Fruit fly (Drosophila melanogaster) whole organism, embryonic: Measurements from ENCODE around the gene scyl.

Source experiments
- Atf-2 ChIP-seq: fragments of 200-800 bp; sonication (Bioruptor generic); optimal IDR thresholded peaks from 2 replicates; lab custom pipeline; 2016; ENCODE audit warnings: missing biosample characterization, missing genetic modification characterization
- C15 ChIP-seq: fragments of 200-800 bp; sonication (Bioruptor generic); IDR thresholded peaks from 3 replicates; pipeline ENCODE4 v1.3.6; 2022; ENCODE audit warnings: missing biosample characterization, missing genetic modification characterization
- CG1024 ChIP-seq: fragments of 200-800 bp; sonication (Bioruptor generic); IDR thresholded peaks from 2 replicates; pipeline ENCODE4 v1.3.6; 2022; ENCODE audit warnings: missing biosample characterization, missing genetic modification characterization
- CG11398 ChIP-seq: fragments of 200-800 bp; sonication (Bioruptor generic); optimal IDR thresholded peaks from 2 replicates; lab custom pipeline; 2016; ENCODE audit warnings: missing biosample characterization, missing genetic modification characterization
- CG12219 ChIP-seq: fragments of 200-800 bp; sonication (Bioruptor generic); optimal IDR thresholded peaks from 3 replicates; lab custom pipeline; 2018; ENCODE audit warnings: missing biosample characterization, mild to moderate bottlenecking, missing genetic modification characterization
- CG12942 ChIP-seq: fragments of 200-800 bp; sonication (Bioruptor generic); optimal IDR thresholded peaks from 3 replicates; lab custom pipeline; 2016; ENCODE audit warnings: missing biosample characterization, missing genetic modification characterization
- CG13894 ChIP-seq: fragments of 200-800 bp; sonication (Bioruptor generic); optimal IDR thresholded peaks from 3 replicates; lab custom pipeline; 2018; ENCODE audit warnings: missing biosample characterization, mild to moderate bottlenecking, missing genetic modification characterization, moderate library complexity
- CG14050 ChIP-seq: fragments of 200-800 bp; sonication (Bioruptor generic); IDR thresholded peaks from 3 replicates; pipeline ENCODE4 v1.3.6; 2022; ENCODE audit warnings: missing biosample characterization, missing genetic modification characterization
- CG15514 ChIP-seq: fragments of 200-800 bp; sonication (Bioruptor generic); optimal IDR thresholded peaks from 3 replicates; lab custom pipeline; 2017; ENCODE audit warnings: missing biosample characterization, missing genetic modification characterization, mild to moderate bottlenecking, moderate library complexity, missing genetic modification reagents
- CG17612 ChIP-seq: fragments of 200-800 bp; sonication (Bioruptor generic); IDR thresholded peaks from 2 replicates; pipeline ENCODE4 v1.3.6; 2022; ENCODE audit warnings: missing biosample characterization, missing genetic modification characterization
- CG2129 ChIP-seq: fragments of 200-800 bp; sonication (Bioruptor generic); IDR thresholded peaks from 2 replicates; pipeline ENCODE4 v1.3.6; 2022; ENCODE audit warnings: missing biosample characterization, missing genetic modification characterization; ENCODE audit not compliant: partially characterized antibody
- CG32532 ChIP-seq: fragments of 200-800 bp; sonication (Bioruptor generic); IDR thresholded peaks from 2 replicates; pipeline ENCODE4 v1.3.6; 2022; ENCODE audit warnings: missing biosample characterization, missing genetic modification characterization
- CG42726 ChIP-seq: fragments of 200-800 bp; sonication (Bioruptor generic); IDR thresholded peaks from 2 replicates; pipeline ENCODE4 v1.3.6; 2022; ENCODE audit warnings: missing biosample characterization, missing genetic modification characterization; ENCODE audit not compliant: partially characterized antibody
- CG4424 ChIP-seq: fragments of 200-800 bp; sonication (Bioruptor generic); optimal IDR thresholded peaks from 3 replicates; lab custom pipeline; 2016; ENCODE audit warnings: missing biosample characterization, missing genetic modification characterization
- CG6175 ChIP-seq: fragments of 200-800 bp; sonication (Bioruptor generic); IDR thresholded peaks from 3 replicates; pipeline ENCODE4 v1.3.6; 2022; ENCODE audit warnings: missing biosample characterization, missing genetic modification characterization
- CG7745 ChIP-seq: fragments of 200-800 bp; sonication (Bioruptor generic); optimal IDR thresholded peaks from 2 replicates; lab custom pipeline; 2018; ENCODE audit warnings: missing biosample characterization, mild to moderate bottlenecking, missing genetic modification characterization, moderate library complexity
- Camta ChIP-seq: fragments of 200-800 bp; sonication (Bioruptor generic); optimal IDR thresholded peaks from 2 replicates; lab custom pipeline; 2016; ENCODE audit warnings: missing biosample characterization, missing genetic modification characterization
- D19B ChIP-seq: fragments of 200-800 bp; sonication (Bioruptor generic); optimal IDR thresholded peaks from 2 replicates; lab custom pipeline; 2017; ENCODE audit warnings: missing biosample characterization, mild to moderate bottlenecking, missing genetic modification characterization
- Dad ChIP-seq: fragments of 200-800 bp; sonication (Bioruptor generic); optimal IDR thresholded peaks from 3 replicates; lab custom pipeline; 2016; ENCODE audit warnings: missing biosample characterization, missing genetic modification characterization
- Doc2 ChIP-seq: fragments of 200-800 bp; sonication (Bioruptor generic); IDR thresholded peaks from 2 replicates; pipeline ENCODE4 v1.3.6; 2022; ENCODE audit warnings: missing biosample characterization, missing genetic modification characterization
- Eip74EF ChIP-seq, 2 experiments: fragments of 200-800 bp in 1 of 2; fragments of >200 bp in 1 of 2; sonication (Bioruptor generic) in 1 of 2; optimal IDR thresholded peaks; 2 replicates each; lab custom pipeline; 2017 to 2019; ENCODE audit warnings: missing biosample characterization in 2 of 2, missing genetic modification characterization in 2 of 2, mild to moderate bottlenecking in 1 of 2, moderate library complexity in 1 of 2
- Elba2 ChIP-seq: fragments of 200-800 bp; sonication (Bioruptor generic); optimal IDR thresholded peaks from 3 replicates; lab custom pipeline; 2016; ENCODE audit warnings: missing biosample characterization, missing genetic modification characterization
- Fer2 ChIP-seq: fragments of 200-800 bp; sonication (Bioruptor generic); optimal IDR thresholded peaks from 2 replicates; lab custom pipeline; 2018; ENCODE audit warnings: missing biosample characterization, mild to moderate bottlenecking, missing genetic modification characterization, moderate library complexity
- Gsc ChIP-seq: fragments of 200-800 bp; sonication (Bioruptor generic); IDR thresholded peaks from 2 replicates; pipeline ENCODE4 v1.3.6; 2022; ENCODE audit warnings: missing biosample characterization, missing genetic modification characterization
- HLH54F ChIP-seq: fragments of 200-800 bp; sonication (Bioruptor generic); optimal IDR thresholded peaks from 3 replicates; lab custom pipeline; 2016; ENCODE audit warnings: missing biosample characterization, missing genetic modification characterization
- HLHmδ ChIP-seq: fragments of 200-800 bp; sonication (Bioruptor generic); optimal IDR thresholded peaks from 2 replicates; lab custom pipeline; 2018; ENCODE audit warnings: missing biosample characterization, mild to moderate bottlenecking, missing genetic modification characterization, moderate library complexity
- Hr78 ChIP-seq, 2 experiments: fragments of 200-800 bp in 1 of 2; fragments of >200 bp in 1 of 2; sonication (Bioruptor generic) in 1 of 2; optimal IDR thresholded peaks; 2 replicates each; lab custom pipeline; 2017 to 2019; ENCODE audit warnings: missing biosample characterization in 2 of 2, missing genetic modification characterization in 2 of 2, mild to moderate bottlenecking in 1 of 2, moderate library complexity in 1 of 2
- MBD-R2 ChIP-seq: fragments of 200-800 bp; sonication (Bioruptor generic); IDR thresholded peaks from 2 replicates; pipeline ENCODE4 v1.3.6; 2022; ENCODE audit warnings: missing biosample characterization, missing genetic modification characterization
- Rx ChIP-seq: fragments of 200-800 bp; sonication (Bioruptor generic); IDR thresholded peaks from 2 replicates; pipeline ENCODE4 v1.3.6; 2022; ENCODE audit warnings: missing biosample characterization, missing genetic modification characterization
- Taf1 ChIP-seq: fragments of 200-800 bp; sonication (Bioruptor generic); IDR thresholded peaks from 2 replicates; pipeline ENCODE4 v1.3.6; 2022; ENCODE audit warnings: missing biosample characterization, missing genetic modification characterization
- al ChIP-seq: fragments of 200-800 bp; sonication (Bioruptor generic); IDR thresholded peaks from 2 replicates; pipeline ENCODE4 v1.3.6; 2022; ENCODE audit warnings: missing biosample characterization, missing genetic modification characterization
- cg ChIP-seq: fragments of 200-800 bp; sonication (Bioruptor generic); optimal IDR thresholded peaks from 3 replicates; lab custom pipeline; 2019; ENCODE audit warnings: missing biosample characterization, mild to moderate bottlenecking, missing genetic modification characterization, moderate library complexity
- crol ChIP-seq: fragments of 200-800 bp; sonication (Bioruptor generic); IDR thresholded peaks from 2 replicates; pipeline ENCODE4 v1.3.6; 2022; ENCODE audit warnings: missing biosample characterization, missing genetic modification characterization
- dimm ChIP-seq: fragments of 200-800 bp; sonication (Bioruptor generic); IDR thresholded peaks from 2 replicates; pipeline ENCODE4 v1.3.6; 2022; ENCODE audit warnings: missing biosample characterization, missing genetic modification characterization
- gfzf ChIP-seq: fragments of 200-800 bp; sonication (Bioruptor generic); optimal IDR thresholded peaks from 2 replicates; lab custom pipeline; 2016; ENCODE audit warnings: missing biosample characterization, mild to moderate bottlenecking, missing genetic modification characterization, moderate library complexity
- hkb ChIP-seq, 2 experiments: fragments of 200-800 bp in 1 of 2; fragments of >200 bp in 1 of 2; sonication (Bioruptor generic) in 1 of 2; IDR thresholded peaks in 1 of 2; optimal IDR thresholded peaks in 1 of 2; 2 replicates each; pipeline versions ENCODE4 v1.3.6 to Lab custom; 2017 to 2022; ENCODE audit warnings: missing biosample characterization in 1 of 2, missing genetic modification characterization in 1 of 2
- jumu ChIP-seq: fragments of 200-800 bp; sonication (Bioruptor generic); optimal IDR thresholded peaks from 3 replicates; lab custom pipeline; 2016; ENCODE audit warnings: missing biosample characterization, missing genetic modification characterization
- maf-S ChIP-seq: fragments of 200-800 bp; sonication (Bioruptor generic); optimal IDR thresholded peaks from 2 replicates; lab custom pipeline; 2016; ENCODE audit warnings: missing biosample characterization, missing genetic modification characterization
- nerfin-1 ChIP-seq: fragments of 200-800 bp; sonication (Bioruptor generic); optimal IDR thresholded peaks from 3 replicates; lab custom pipeline; 2019; ENCODE audit warnings: missing biosample characterization, mild to moderate bottlenecking, missing genetic modification characterization, moderate library complexity
- pita ChIP-seq: fragments of 200-800 bp; sonication (Bioruptor generic); optimal IDR thresholded peaks from 2 replicates; lab custom pipeline; 2017; ENCODE audit warnings: missing biosample characterization, mild to moderate bottlenecking, missing genetic modification characterization
- prd ChIP-seq, 3 experiments: fragments of >200 bp in 2 of 3; fragments of 200-800 bp in 1 of 3; sonication (Bioruptor generic) in 1 of 3; optimal IDR thresholded peaks in 2 of 3; IDR thresholded peaks in 1 of 3; 2 replicates in 2 of 3; 3 replicates in 1 of 3; pipeline versions ENCODE4 v1.3.6 to Lab custom; 2017 to 2022; ENCODE audit warnings: missing biosample characterization in 1 of 3, missing genetic modification characterization in 1 of 3
- run ChIP-seq: fragments of 200-800 bp; sonication (Bioruptor generic); optimal IDR thresholded peaks from 3 replicates; lab custom pipeline; 2018; ENCODE audit warnings: missing biosample characterization, mild to moderate bottlenecking, missing genetic modification characterization
- schlank ChIP-seq: fragments of 200-800 bp; sonication (Bioruptor generic); optimal IDR thresholded peaks from 2 replicates; lab custom pipeline; 2018; ENCODE audit warnings: missing biosample characterization, mild to moderate bottlenecking, missing genetic modification characterization
- sens ChIP-seq: fragments of 200-800 bp; sonication (Bioruptor generic); peaks from one replicate; lab custom pipeline; 2016; ENCODE audit warnings: missing biosample characterization, missing genetic modification characterization
- ssp ChIP-seq: fragments of 200-800 bp; sonication (Bioruptor generic); IDR thresholded peaks from 2 replicates; pipeline ENCODE4 v1.3.6; 2022; ENCODE audit warnings: missing biosample characterization, missing genetic modification characterization
- tll ChIP-seq, 2 experiments: fragments of 200-800 bp in 1 of 2; fragments of >200 bp in 1 of 2; sonication (Bioruptor generic) in 1 of 2; optimal IDR thresholded peaks; 2 replicates each; lab custom pipeline; 2017 to 2019; ENCODE audit warnings: missing biosample characterization in 2 of 2, missing genetic modification characterization in 2 of 2, mild to moderate bottlenecking in 1 of 2, moderate library complexity in 1 of 2
- toy ChIP-seq: fragments of 200-800 bp; sonication (Bioruptor generic); IDR thresholded peaks from 2 replicates; pipeline ENCODE4 v1.3.6; 2022; ENCODE audit warnings: missing biosample characterization, missing genetic modification characterization
- tup ChIP-seq: fragments of 200-800 bp; sonication (Bioruptor generic); optimal IDR thresholded peaks from 2 replicates; lab custom pipeline; 2016; ENCODE audit warnings: missing biosample characterization, mild to moderate bottlenecking, missing genetic modification characterization, moderate library complexity
- vvl ChIP-seq: fragments of 200-800 bp; sonication (Bioruptor generic); IDR thresholded peaks from 2 replicates; pipeline ENCODE4 v1.3.6; 2022; ENCODE audit warnings: missing biosample characterization, missing genetic modification characterization

Gene scyl

DNA sequence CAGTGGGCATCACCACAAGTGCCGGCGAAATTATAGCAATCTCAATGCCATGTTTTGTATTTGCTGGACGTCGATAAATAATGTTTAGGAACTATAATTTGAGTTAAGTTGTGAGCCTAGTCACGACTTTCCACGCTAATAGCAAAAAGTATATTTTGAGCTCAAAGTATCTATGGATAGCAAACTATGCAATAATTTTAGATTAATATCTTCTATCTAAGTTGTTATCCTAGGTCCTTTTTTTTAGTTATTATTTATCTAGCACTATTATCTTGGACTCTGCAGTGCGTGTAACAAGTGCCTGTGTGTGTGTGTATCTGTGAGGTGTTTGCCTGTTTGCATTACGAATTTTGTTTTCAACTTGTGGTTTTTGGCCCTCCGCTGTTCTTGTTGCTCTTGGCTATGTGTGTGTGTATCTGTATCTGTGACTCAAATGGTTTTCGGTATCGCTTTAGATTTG, 8.2 kb downstream of the scyl start (continued):
- TF ChIP-seq D19B (peak; percentile 61), CG32532 (GFP tag; lab: Robert Waterston, UW) (peak; percentile 80), Rx (GFP tag; lab: Robert Waterston, UW) (peak; percentile 70), Doc2 (GFP tag; lab: Robert Waterston, UW) (no peak), Taf1 (GFP tag; lab: Robert Waterston, UW) (peak; percentile 33; the same call in 1 of the 2 replicates), tup (peak; percentile 47), Gsc (GFP tag; lab: Robert Waterston, UW) (no peak), Dad (GFP tag; lab: Kevin White, UChicago) (peak; percentile 79), vvl (GFP tag; lab: Robert Waterston, UW) (peak; percentile 71), CG12219 (GFP tag; lab: Kevin White, UChicago) (peak; percentile 75), CG17612 (no peak), sens (GFP tag; lab: Kevin White, UChicago) (peak; percentile 97), CG13894 (tag; lab: Kevin White, UChicago) (no peak), dimm (GFP tag; lab: Robert Waterston, UW) (peak; percentile 36; the same call in 1 of the 2 replicates), Elba2 (GFP tag; lab: Kevin White, UChicago) (no peak), Fer2 (tag; lab: Kevin White, UChicago) (peak; percentile 21), Atf-2 (GFP tag; lab: Kevin White, UChicago) (peak; percentile 56), CG15514 (GFP tag; lab: Kevin White, UChicago) (peak; percentile 39), HLHmδ (peak; percentile 8), C15 (GFP tag; lab: Robert Waterston, UW) (0 out of 3 replicates have a peak, but pooled peaks have one; percentile 72), ssp (GFP tag; lab: Robert Waterston, UW) (peak; percentile 55), CG14050 (GFP tag; lab: Robert Waterston, UW) (peak; percentile 70), pita (GFP tag; lab: Kevin White, UChicago) (no peak), CG42726 (GFP tag; lab: Robert Waterston, UW) (no peak), run (peak; percentile 71), prd (optimal IDR thresholded peaks at IDR 0.05; lab: Kevin White, UChicago) (no peak), prd (GFP tag; IDR thresholded peaks at IDR 0.05; lab: Robert Waterston, UW) (peak; percentile 88), CG4424 (GFP tag; lab: Kevin White, UChicago) (peak; percentile 75), Camta (GFP tag; lab: Kevin White, UChicago) (peak; percentile 70), CG2129 (GFP tag; lab: Robert Waterston, UW) (no peak), hkb (optimal IDR thresholded peaks at IDR 0.05; lab: Kevin White, UChicago) (no peak), hkb (GFP tag; IDR thresholded peaks at IDR 0.05; lab: Robert Waterston, UW) (peak; percentile 66; the same call in 1 of the 2 replicates), CG7745 (tag; lab: Kevin White, UChicago) (no peak), jumu (GFP tag; lab: Kevin White, UChicago) (peak; percentile 62), HLH54F (GFP tag; lab: Kevin White, UChicago) (peak; percentile 84), al (GFP tag; lab: Robert Waterston, UW) (peak; percentile 68), Eip74EF (GFP tag; optimal IDR thresholded peaks at IDR 0.05; lab: Kevin White, UChicago) (peak in 1 of 2 experiments; percentile 26), maf-S (GFP tag; lab: Kevin White, UChicago) (peak; percentile 53), cg (GFP tag; lab: Kevin White, UChicago) (peak; percentile 69), CG1024 (no peak), gfzf (GFP tag; lab: Kevin White, UChicago) (no peak), crol (GFP tag; lab: Robert Waterston, UW) (no peak), schlank (tag; lab: Kevin White, UChicago) (peak; percentile 51), nerfin-1 (tag; lab: Kevin White, UChicago) (peak; percentile 25), tll (GFP tag; optimal IDR thresholded peaks at IDR 0.05; lab: Kevin White, UChicago) (peak in 1 of 2 experiments; percentile 43), toy (GFP tag; lab: Robert Waterston, UW) (peak; percentile 2; the same call in 1 of the 2 replicates), CG12942 (GFP tag; lab: Kevin White, UChicago) (peak; percentile 77), Hr78 (GFP tag; optimal IDR thresholded peaks at IDR 0.05; lab: Kevin White, UChicago) (peak in 1 of 2 experiments; percentile 52), CG6175 (GFP tag; lab: Robert Waterston, UW) (peak; percentile 83; the same call in 2 of the 3 replicates), CG11398 (GFP tag; lab: Kevin White, UChicago) (peak; percentile 61), MBD-R2 (GFP tag; lab: Robert Waterston, UW) (no peak)
